Worm (Caenorhabditis elegans) whole organism, L1 larva: ENCODE data around the gene R11E3.19.
A peak's percentile ranks its signal among the peaks of the same experiment; 100 is the strongest.

Experiments used
- C04F5.9 ChIP-seq: sonication (generic microtip); optimal IDR thresholded peaks from 2 replicates; lab custom pipeline; 2016; ENCODE audit warnings: missing genetic modification characterization, missing compliant biosample characterization
- C16A3.4 ChIP-seq: fragments of 150-350 bp; optimal IDR thresholded peaks from 2 replicates; lab custom pipeline; 2014; ENCODE audit warnings: missing biosample characterization, missing genetic modification characterization
- F16B12.6 ChIP-seq: fragments of 150-350 bp; optimal IDR thresholded peaks from 2 replicates; lab custom pipeline; 2014; ENCODE audit warnings: missing biosample characterization, missing genetic modification characterization
- Y116A8C.19 ChIP-seq: sonication (generic microtip); optimal IDR thresholded peaks from 2 replicates; lab custom pipeline; 2016; ENCODE audit warnings: missing compliant biosample characterization, missing genetic modification characterization, borderline replicate concordance
- aha-1 ChIP-seq: fragments of 150-350 bp; optimal IDR thresholded peaks from 2 replicates; lab custom pipeline; 2014; ENCODE audit warnings: missing biosample characterization, missing genetic modification characterization
- alr-1 ChIP-seq: fragments of 200-800 bp; sonication (Bioruptor generic); optimal IDR thresholded peaks from 2 replicates; lab custom pipeline; 2018; ENCODE audit warnings: borderline replicate concordance, mild to moderate bottlenecking, missing genetic modification characterization, missing compliant biosample characterization
- ama-1 ChIP-seq: fragments of 150-350 bp; optimal IDR thresholded peaks from 2 replicates; lab custom pipeline; 2014
- blmp-1 ChIP-seq: fragments of 150-350 bp; optimal IDR thresholded peaks from 2 replicates; lab custom pipeline; 2014; ENCODE audit warnings: missing biosample characterization, missing genetic modification characterization
- ceh-63 ChIP-seq: fragments of 200-800 bp; sonication (Bioruptor generic); optimal IDR thresholded peaks from 2 replicates; lab custom pipeline; 2018; ENCODE audit warnings: mild to moderate bottlenecking, missing genetic modification characterization, missing compliant biosample characterization
- ceh-82 ChIP-seq, 3 experiments: fragments of 150-350 bp in 1 of 3; sonication (generic microtip) in 2 of 3; optimal IDR thresholded peaks; 2 replicates each; lab custom pipeline; 2014 to 2017; ENCODE audit warnings: missing biosample characterization in 3 of 3, missing genetic modification characterization in 3 of 3
- ceh-90 ChIP-seq: sonication (generic microtip); optimal IDR thresholded peaks from 2 replicates; lab custom pipeline; 2016; ENCODE audit warnings: missing genetic modification characterization, missing compliant biosample characterization
- ces-1 ChIP-seq: fragments of 150-350 bp; optimal IDR thresholded peaks from 2 replicates; lab custom pipeline; 2014; ENCODE audit warnings: missing biosample characterization, missing genetic modification reagents, missing genetic modification characterization
- dsc-1 ChIP-seq: sonication (generic microtip); optimal IDR thresholded peaks from 2 replicates; lab custom pipeline; 2016; ENCODE audit warnings: mild to moderate bottlenecking, missing genetic modification characterization, missing compliant biosample characterization
- efl-1 ChIP-seq, 4 experiments: fragments of 150-350 bp; optimal IDR thresholded peaks in 3 of 4; peaks in 1 of 4; 1 replicate in 1 of 4; 2 replicates in 3 of 4; lab custom pipeline; 2014; ENCODE audit warnings: missing biosample characterization in 2 of 4, missing genetic modification characterization in 2 of 4, missing genetic modification reagents in 2 of 4
- egl-13 ChIP-seq: sonication (generic microtip); optimal IDR thresholded peaks from 2 replicates; lab custom pipeline; 2016; ENCODE audit warnings: missing genotype, missing genetic modification reagents, missing genetic modification characterization, missing compliant biosample characterization
- egl-27 ChIP-seq, 2 experiments: fragments of 150-350 bp in 1 of 2; sonication (generic microtip); optimal IDR thresholded peaks; 3 replicates each; lab custom pipeline; 2017 to 2018; ENCODE audit warnings: missing biosample characterization in 2 of 2, missing genetic modification characterization in 2 of 2, missing genetic modification reagents in 2 of 2
- ets-5 ChIP-seq: fragments of 200-800 bp; sonication (Bioruptor generic); IDR thresholded peaks from 2 replicates; pipeline ENCODE4 v1.3.6; 2022; ENCODE audit warnings: missing genetic modification characterization, missing compliant biosample characterization
- fkh-8 ChIP-seq: sonication (generic microtip); optimal IDR thresholded peaks from 2 replicates; lab custom pipeline; 2016; ENCODE audit warnings: mild to moderate bottlenecking, missing genetic modification characterization, missing compliant biosample characterization
- fos-1 ChIP-seq: fragments of 150-350 bp; optimal IDR thresholded peaks from 2 replicates; lab custom pipeline; 2014; ENCODE audit warnings: missing biosample characterization, missing genetic modification characterization
- grh-1 ChIP-seq: fragments of 200-800 bp; sonication (Bioruptor generic); IDR thresholded peaks from 2 replicates; pipeline ENCODE4 v1.3.6; 2022; ENCODE audit warnings: missing genetic modification reagents, missing genetic modification characterization, missing compliant biosample characterization
- hlh-4 ChIP-seq: sonication (generic microtip); optimal IDR thresholded peaks from 2 replicates; lab custom pipeline; 2016; ENCODE audit warnings: mild to moderate bottlenecking, missing genetic modification characterization, missing compliant biosample characterization
- hpl-2 ChIP-seq: fragments of 150-350 bp; optimal IDR thresholded peaks from 2 replicates; lab custom pipeline; 2014; ENCODE audit warnings: missing biosample characterization, missing genetic modification reagents, missing genetic modification characterization
- isw-1 ChIP-seq: fragments of 200-800 bp; sonication (Bioruptor generic); IDR thresholded peaks from 2 replicates; pipeline ENCODE4 v1.3.6; 2022; ENCODE audit warnings: missing genetic modification characterization, missing compliant biosample characterization
- lin-14 ChIP-seq: fragments of 200-800 bp; sonication (Bioruptor generic); optimal IDR thresholded peaks from 2 replicates; lab custom pipeline; 2018; ENCODE audit warnings: mild to moderate bottlenecking, missing genetic modification characterization, moderate library complexity, missing compliant biosample characterization
- lin-15B ChIP-seq: fragments of 150-350 bp; sonication (generic microtip); optimal IDR thresholded peaks from 3 replicates; lab custom pipeline; 2014; ENCODE audit warnings: missing biosample characterization, missing genetic modification characterization
- lin-35 ChIP-seq, 2 experiments: fragments of 150-350 bp; optimal IDR thresholded peaks; 2 replicates each; lab custom pipeline; 2014; ENCODE audit warnings: missing biosample characterization in 2 of 2, missing genetic modification characterization in 2 of 2, missing genetic modification reagents in 2 of 2
- lin-39 ChIP-seq: fragments of 150-350 bp; optimal IDR thresholded peaks from 2 replicates; lab custom pipeline; 2014; ENCODE audit warnings: missing biosample characterization, missing genetic modification reagents, missing genetic modification characterization
- lir-3 ChIP-seq: sonication (generic microtip); optimal IDR thresholded peaks from 2 replicates; lab custom pipeline; 2016; ENCODE audit warnings: mild to moderate bottlenecking, missing genetic modification characterization, moderate library complexity, missing compliant biosample characterization; ENCODE audit not compliant: poor library complexity
- mef-2 ChIP-seq: fragments of 150-350 bp; optimal IDR thresholded peaks from 2 replicates; lab custom pipeline; 2014; ENCODE audit warnings: missing biosample characterization, missing genetic modification characterization
- nhr-11 ChIP-seq: fragments of 150-350 bp; optimal IDR thresholded peaks from 2 replicates; lab custom pipeline; 2014; ENCODE audit warnings: missing biosample characterization, missing genetic modification characterization
- nhr-19 ChIP-seq: fragments of 200-800 bp; sonication (Bioruptor generic); conservative IDR thresholded peaks from 2 replicates; pipeline ENCODE4 v1.3.6; 2022; ENCODE audit warnings: missing genetic modification characterization, missing compliant biosample characterization
- nhr-20 ChIP-seq: sonication (generic microtip); optimal IDR thresholded peaks from 2 replicates; lab custom pipeline; 2016; ENCODE audit warnings: mild to moderate bottlenecking, missing genetic modification characterization, missing compliant biosample characterization
- nhr-47 ChIP-seq: sonication (generic microtip); optimal IDR thresholded peaks from 2 replicates; lab custom pipeline; 2016; ENCODE audit warnings: mild to moderate bottlenecking, missing genetic modification characterization, moderate library complexity, missing compliant biosample characterization
- nhr-71 ChIP-seq: sonication (generic microtip); optimal IDR thresholded peaks from 2 replicates; lab custom pipeline; 2016; ENCODE audit warnings: mild to moderate bottlenecking, missing genetic modification characterization, moderate library complexity, missing compliant biosample characterization
- nhr-77 ChIP-seq: fragments of 150-350 bp; optimal IDR thresholded peaks from 2 replicates; lab custom pipeline; 2014; ENCODE audit warnings: missing biosample characterization, missing genetic modification characterization
- nhr-84 ChIP-seq: sonication (generic microtip); optimal IDR thresholded peaks from 2 replicates; lab custom pipeline; 2017; ENCODE audit warnings: missing biosample characterization, missing genetic modification characterization
- nhr-85 ChIP-seq: sonication (generic microtip); peaks from one replicate; lab custom pipeline; 2016; ENCODE audit warnings: missing genetic modification characterization, inconsistent platforms, missing compliant biosample characterization
- nhr-90 ChIP-seq: sonication (generic microtip); optimal IDR thresholded peaks from 2 replicates; lab custom pipeline; 2016; ENCODE audit warnings: mild to moderate bottlenecking, missing genetic modification characterization, missing compliant biosample characterization; ENCODE audit not compliant: poor library complexity
- pag-3 ChIP-seq: sonication (generic microtip); optimal IDR thresholded peaks from 2 replicates; lab custom pipeline; 2017; ENCODE audit warnings: missing genetic modification characterization, mild to moderate bottlenecking, missing compliant biosample characterization, antibody characterized with exemption, borderline replicate concordance; ENCODE audit not compliant: insufficient read depth
- pqm-1 ChIP-seq: sonication (generic microtip); optimal IDR thresholded peaks from 3 replicates; lab custom pipeline; 2017; ENCODE audit warnings: missing biosample characterization, missing genetic modification characterization
- sox-4 ChIP-seq: sonication (generic microtip); optimal IDR thresholded peaks from 2 replicates; lab custom pipeline; 2016; ENCODE audit warnings: missing genetic modification characterization, missing compliant biosample characterization
- sptf-1 ChIP-seq: fragments of 150-350 bp; optimal IDR thresholded peaks from 2 replicates; lab custom pipeline; 2014; ENCODE audit warnings: missing biosample characterization, missing genetic modification characterization
- sup-37 ChIP-seq: fragments of 200-800 bp; sonication (Bioruptor generic); optimal IDR thresholded peaks from 2 replicates; lab custom pipeline; 2018; ENCODE audit warnings: mild to moderate bottlenecking, missing genetic modification characterization, missing compliant biosample characterization
- swsn-7 ChIP-seq: sonication (generic microtip); optimal IDR thresholded peaks from 2 replicates; lab custom pipeline; 2016; ENCODE audit warnings: missing genetic modification characterization, missing compliant biosample characterization
- tbx-2 ChIP-seq: sonication (generic microtip); optimal IDR thresholded peaks from 2 replicates; lab custom pipeline; 2016; ENCODE audit warnings: missing genetic modification characterization, missing compliant biosample characterization
- unc-130 ChIP-seq: fragments of 150-350 bp; optimal IDR thresholded peaks from 2 replicates; lab custom pipeline; 2017; ENCODE audit warnings: missing biosample characterization, missing genetic modification characterization, inconsistent platforms
- unc-30 ChIP-seq: sonication (generic microtip); optimal IDR thresholded peaks from 2 replicates; lab custom pipeline; 2017; ENCODE audit warnings: missing biosample characterization, missing genetic modification characterization
- unc-62 ChIP-seq: fragments of 150-350 bp; optimal IDR thresholded peaks from 2 replicates; lab custom pipeline; 2014; ENCODE audit warnings: missing biosample characterization, missing genetic modification reagents, missing genetic modification characterization
- xbp-1 ChIP-seq: sonication (generic microtip); optimal IDR thresholded peaks from 2 replicates; lab custom pipeline; 2016; ENCODE audit warnings: missing genetic modification characterization, missing compliant biosample characterization
- zag-1 ChIP-seq: fragments of 150-350 bp; optimal IDR thresholded peaks from 2 replicates; lab custom pipeline; 2014; ENCODE audit warnings: missing biosample characterization, missing genetic modification characterization
- ztf-11 ChIP-seq, 2 experiments: sonication (generic microtip); optimal IDR thresholded peaks; 2 replicates each; lab custom pipeline; 2016 to 2017; ENCODE audit warnings: missing genetic modification characterization in 2 of 2, missing biosample characterization in 1 of 2, missing compliant biosample characterization in 1 of 2
- ztf-4 ChIP-seq: fragments of 150-350 bp; optimal IDR thresholded peaks from 2 replicates; lab custom pipeline; 2014; ENCODE audit warnings: missing biosample characterization, missing genetic modification characterization

The R11E3.19 gene

ce11 chrIV:4749728-4750278, 26.1 kb downstream of the R11E3.19 start, which contains the start of the genes rpl-20 and Y17G9B.5:
TSS of gene rpl-20 (minus strand) at chrIV:4749778.
TSS of gene Y17G9B.5 (plus strand) at chrIV:4750240.
- TF ChIP-seq lir-3 (tag; lab: Kevin White, UChicago) = peak; percentile 98
- TF ChIP-seq grh-1 (GFP tag; lab: Robert Waterston, UW) = peak; percentile 100
- peak; percentile 100 for TF ChIP-seq lin-14
- peak; percentile 100 for TF ChIP-seq xbp-1 (tag; lab: Kevin White, UChicago)
- TF ChIP-seq pag-3 (tag; lab: Kevin White, UChicago) = peak; percentile 85
- TF ChIP-seq pqm-1 = peak; percentile 88
- TF ChIP-seq hpl-2 = peak; percentile 97
- peak; percentile 100 for TF ChIP-seq nhr-85 (tag; lab: Kevin White, UChicago)
- TF ChIP-seq nhr-77 (tag; lab: Kevin White, UChicago) = peak; percentile 100
- peak; percentile 92 to 100 for TF ChIP-seq ztf-11 (tag; optimal IDR thresholded peaks at IDR 0.05; lab: Kevin White, UChicago)
- TF ChIP-seq lin-35 (GFP tag; optimal IDR thresholded peaks at IDR 0.05; lab: Kevin White, UChicago) = peak; percentile 95 to 97
- TF ChIP-seq nhr-84 (tag; lab: Kevin White, UChicago) = peak; percentile 91
- peak; percentile 100 for TF ChIP-seq nhr-90 (tag; lab: Kevin White, UChicago)
- TF ChIP-seq fkh-8 (tag; lab: Kevin White, UChicago) = peak; percentile 100
- peak; percentile 99 for TF ChIP-seq lin-39 (tag; lab: Kevin White, UChicago)
- peak; percentile 100 for TF ChIP-seq ceh-82 (tag; optimal IDR thresholded peaks at IDR 0.05; lab: Kevin White, UChicago)
- peak; percentile 100 for TF ChIP-seq nhr-47
- peak; percentile 81 for TF ChIP-seq F16B12.6 (tag; lab: Kevin White, UChicago)
- TF ChIP-seq ceh-90 (tag; lab: Kevin White, UChicago) = peak; percentile 75
- peak; percentile 98 for TF ChIP-seq nhr-11 (tag; lab: Kevin White, UChicago)
- TF ChIP-seq isw-1 (GFP tag; lab: Robert Waterston, UW) = peak; percentile 100
- peak; percentile 100 for TF ChIP-seq nhr-19 (GFP tag; lab: Robert Waterston, UW)
- peak; percentile 91 for TF ChIP-seq unc-30 (tag; lab: Kevin White, UChicago)
- peak; percentile 94 for TF ChIP-seq blmp-1 (tag; lab: Kevin White, UChicago)
- peak; percentile 96 for TF ChIP-seq unc-62 (GFP tag; lab: Kevin White, UChicago)
- peak; percentile 98 for TF ChIP-seq aha-1 (tag; lab: Kevin White, UChicago)
- peak; percentile 100 for TF ChIP-seq nhr-20 (tag; lab: Kevin White, UChicago)
- peak; percentile 98 for TF ChIP-seq sox-4 (tag; lab: Kevin White, UChicago)
- peak; percentile 100 for TF ChIP-seq dsc-1
- TF ChIP-seq unc-130 (tag; lab: Kevin White, UChicago) = peak; percentile 100
- peak; percentile 99 for TF ChIP-seq fos-1 (tag; lab: Kevin White, UChicago)
- TF ChIP-seq alr-1 (tag; lab: Kevin White, UChicago) = no peak
- peak; percentile 100 for TF ChIP-seq sup-37
- TF ChIP-seq lin-15B (tag; lab: Kevin White, UChicago) = peak; percentile 100
- peak; percentile 93 to 98 for TF ChIP-seq egl-27 (tag; optimal IDR thresholded peaks at IDR 0.05; lab: Kevin White, UChicago)
- TF ChIP-seq Y116A8C.19 (tag; lab: Kevin White, UChicago) = peak; percentile 81
- peak; percentile 95 for TF ChIP-seq ama-1 (lab: Kevin White, UChicago)
- peak; percentile 97 for TF ChIP-seq mef-2
- TF ChIP-seq ceh-63 = peak; percentile 96
- TF ChIP-seq C16A3.4 (tag; lab: Kevin White, UChicago) = peak; percentile 100
- TF ChIP-seq ces-1 = peak; percentile 81
- TF ChIP-seq nhr-71 (tag; lab: Kevin White, UChicago) = peak; percentile 100
- TF ChIP-seq egl-13 (tag; lab: Kevin White, UChicago) = peak; percentile 100
- TF ChIP-seq efl-1 (optimal IDR thresholded peaks at IDR 0.05; lab: Kevin White, UChicago) = peak; percentile 97 to 98
- TF ChIP-seq efl-1 (GFP tag; optimal IDR thresholded peaks at IDR 0.05 in 1 of 2; lab: Kevin White, UChicago) = peak; percentile 91 to 99
- TF ChIP-seq ztf-4 = peak; percentile 100
- TF ChIP-seq hlh-4 (tag; lab: Kevin White, UChicago) = peak; percentile 70
- TF ChIP-seq tbx-2 (tag; lab: Kevin White, UChicago) = peak; percentile 100
- TF ChIP-seq C04F5.9 (tag; lab: Kevin White, UChicago) = peak; percentile 97
- no peak for TF ChIP-seq sptf-1
- TF ChIP-seq zag-1 = peak; percentile 99
- peak; percentile 100 for TF ChIP-seq ets-5 (GFP tag; lab: Robert Waterston, UW)
- peak; percentile 100 for TF ChIP-seq swsn-7 (tag; lab: Kevin White, UChicago)
